Fruit fly (Drosophila melanogaster): ENCODE results near the gene CG31142.

DNA sequence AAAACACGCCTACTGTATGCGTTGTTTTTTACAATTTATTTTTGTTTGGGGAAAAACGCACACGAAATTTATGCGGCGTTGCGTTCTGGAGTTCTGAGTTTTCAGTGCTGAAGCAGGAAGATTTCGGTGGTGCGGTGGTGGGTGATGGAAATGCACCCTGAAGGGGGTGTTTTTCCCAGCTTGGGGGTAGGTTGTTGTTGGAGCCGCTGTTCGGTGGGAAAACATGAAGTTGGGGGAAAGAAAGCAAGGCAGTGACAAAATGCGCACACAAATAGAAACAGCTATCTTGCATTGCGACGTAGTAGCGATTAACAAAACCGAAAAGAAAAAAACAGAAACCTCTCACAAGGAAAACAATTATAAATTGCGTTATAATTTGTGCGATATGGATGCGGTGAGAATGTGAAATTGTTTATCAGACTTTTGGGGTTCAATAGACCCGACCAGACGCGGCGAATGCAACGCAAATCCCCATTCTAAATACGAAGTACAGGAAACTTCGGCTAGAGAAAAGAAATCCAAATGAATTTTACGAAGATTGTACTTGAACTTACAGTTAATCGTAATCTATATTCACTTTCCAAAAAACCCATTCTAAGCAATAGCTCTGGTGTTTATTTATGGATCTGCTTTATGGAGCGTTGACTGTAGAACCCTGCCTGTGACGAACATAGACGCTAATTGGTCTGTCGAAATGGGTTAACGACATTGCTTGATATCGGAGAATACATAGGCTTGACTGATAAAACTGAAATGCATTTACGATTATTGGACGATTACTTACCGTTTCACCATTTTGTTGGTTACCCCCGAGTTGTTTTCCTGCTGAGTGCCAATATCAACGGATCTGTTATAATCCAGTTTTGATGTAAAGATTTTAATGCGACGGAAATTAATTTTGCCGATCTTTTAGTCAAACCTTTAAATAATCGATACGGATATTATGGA is 40.5 kb upstream of the CG31142 start:
- TF ChIP-seq CG10348 (GFP tag; IDR thresholded peaks at IDR 0.05) = no peak
- TF ChIP-seq CG8159 (tag; optimal IDR thresholded peaks at IDR 0.05) = peak; percentile 4
- no peak for TF ChIP-seq Pif1B (GFP tag; optimal IDR thresholded peaks at IDR 0.05)
- TF ChIP-seq EcR (GFP tag; optimal IDR thresholded peaks at IDR 0.05) = peak; percentile 5
- no peak for TF ChIP-seq CG14655 (GFP tag; optimal IDR thresholded peaks at IDR 0.05)

All from whole organism, pupa.